Fruit fly (Drosophila melanogaster): ENCODE measurements around the gene CG43736.

CG43736 gene

dm6 chrX:6859756-6860412 is 3.8 kb upstream of the CG43736 start (continued):
- peak; percentile 91 for TF ChIP-seq CG4424 (GFP tag; optimal IDR thresholded peaks at IDR 0.05)
- TF ChIP-seq Gug (GFP tag; IDR thresholded peaks at IDR 0.05): peak; percentile 76
- TF ChIP-seq D (optimal IDR thresholded peaks at IDR 0.05): no peak
- peak; percentile 86 for TF ChIP-seq D (GFP tag; optimal IDR thresholded peaks at IDR 0.05)
- TF ChIP-seq wek (GFP tag; optimal IDR thresholded peaks at IDR 0.05): no peak
- TF ChIP-seq her (GFP tag; optimal IDR thresholded peaks at IDR 0.05): peak; percentile 69
- TF ChIP-seq Atf-2 (GFP tag; optimal IDR thresholded peaks at IDR 0.05): no peak
- no peak for TF ChIP-seq CG43689 (GFP tag; IDR thresholded peaks at IDR 0.05)
- no peak for TF ChIP-seq aop (GFP tag; IDR thresholded peaks at IDR 0.05)
- peak; percentile 80 for TF ChIP-seq D19A (tag; optimal IDR thresholded peaks at IDR 0.05)
- no peak for TF ChIP-seq CG2199 (GFP tag; IDR thresholded peaks at IDR 0.05)
- no peak for TF ChIP-seq usp (GFP tag; optimal IDR thresholded peaks at IDR 0.05)
- TF ChIP-seq CG4617 (GFP tag; optimal IDR thresholded peaks at IDR 0.05; ENCODE audit: borderline replicate concordance): no peak
- peak; percentile 88 for TF ChIP-seq Adf1 (GFP tag; IDR thresholded peaks at IDR 0.05)
- TF ChIP-seq CG10654 (GFP tag; optimal IDR thresholded peaks at IDR 0.05): peak; percentile 70
- TF ChIP-seq CG33557 (GFP tag; optimal IDR thresholded peaks at IDR 0.05): no peak
- 0 out of 2 replicates have a peak, but pooled peaks have one; percentile 36 for TF ChIP-seq ara (GFP tag; IDR thresholded peaks at IDR 0.05)
- TF ChIP-seq Gsc (GFP tag; IDR thresholded peaks at IDR 0.05): no peak
- TF ChIP-seq Dref (GFP tag; IDR thresholded peaks at IDR 0.05): no peak
- TF ChIP-seq Dfd (GFP tag; optimal IDR thresholded peaks at IDR 0.05): no peak
- TF ChIP-seq psq (GFP tag; optimal IDR thresholded peaks at IDR 0.05): peak; percentile 88
- TF ChIP-seq grn (GFP tag; optimal IDR thresholded peaks at IDR 0.05): no peak
- no peak for TF ChIP-seq CG3065 (GFP tag; optimal IDR thresholded peaks at IDR 0.05)
- TF ChIP-seq CG13775 (GFP tag; optimal IDR thresholded peaks at IDR 0.05): peak; percentile 64
- TF ChIP-seq sens (GFP tag): peak; percentile 98
- TF ChIP-seq fru (optimal IDR thresholded peaks at IDR 0.05): no peak
- TF ChIP-seq seq (GFP tag; IDR thresholded peaks at IDR 0.05): 0 out of 2 replicates have a peak, but pooled peaks have one; percentile 10
- no peak for TF ChIP-seq tx (GFP tag; optimal IDR thresholded peaks at IDR 0.05)
- TF ChIP-seq CrebB (tag; optimal IDR thresholded peaks at IDR 0.05): no peak
- peak; percentile 20; the same call in 1 of the 3 replicates for TF ChIP-seq CG11560 (tag; IDR thresholded peaks at IDR 0.05)
- no peak for TF ChIP-seq salm (tag; optimal IDR thresholded peaks at IDR 0.05)
- peak; percentile 32 for TF ChIP-seq Myb (GFP tag; optimal IDR thresholded peaks at IDR 0.05)
- no peak for TF ChIP-seq CG4282 (GFP tag; optimal IDR thresholded peaks at IDR 0.05)
- TF ChIP-seq Trl (optimal IDR thresholded peaks at IDR 0.05): no peak
- TF ChIP-seq Trl (GFP tag; optimal IDR thresholded peaks at IDR 0.05): peak; percentile 78
- TF ChIP-seq Dek (tag; optimal IDR thresholded peaks at IDR 0.05): peak; percentile 25
- peak; percentile 54 for TF ChIP-seq trem (tag; optimal IDR thresholded peaks at IDR 0.05)
- TF ChIP-seq sqz (GFP tag; optimal IDR thresholded peaks at IDR 0.05): peak; percentile 12
- TF ChIP-seq tap (tag; optimal IDR thresholded peaks at IDR 0.05): peak; percentile 23
- TF ChIP-seq Abd-B (GFP tag; optimal IDR thresholded peaks at IDR 0.05): no peak
- no peak for TF ChIP-seq CG42726 (GFP tag; IDR thresholded peaks at IDR 0.05; ENCODE audit: partially characterized antibody)
- peak; percentile 64 for TF ChIP-seq CG8089 (GFP tag; optimal IDR thresholded peaks at IDR 0.05)
- no peak for TF ChIP-seq ab (GFP tag; optimal IDR thresholded peaks at IDR 0.05)
- TF ChIP-seq Dp (GFP tag; optimal IDR thresholded peaks at IDR 0.05): no peak
- peak; percentile 71 for TF ChIP-seq tgo (GFP tag; IDR thresholded peaks at IDR 0.05)
- TF ChIP-seq ttk (GFP tag; IDR thresholded peaks at IDR 0.05): peak; percentile 64
- peak; percentile 58 for TF ChIP-seq repo (GFP tag; optimal IDR thresholded peaks at IDR 0.05)
- no peak for TF ChIP-seq CG1602 (GFP tag; optimal IDR thresholded peaks at IDR 0.05)
- TF ChIP-seq Mrtf (GFP tag; IDR thresholded peaks at IDR 0.05): 0 out of 3 replicates have a peak, but pooled peaks have one; percentile 48
- TF ChIP-seq run (tag; optimal IDR thresholded peaks at IDR 0.05): peak; percentile 23
- TF ChIP-seq Sry-β (GFP tag; optimal IDR thresholded peaks at IDR 0.05): no peak
- TF ChIP-seq CG12071 (GFP tag; optimal IDR thresholded peaks at IDR 0.05): peak; percentile 28

Data from whole organism, embryonic.